Worm (Caenorhabditis elegans) whole organism, L3 larva: ENCODE measurements around the gene alh-10.

Experiments used
- R02D3.7 ChIP-seq: fragments of 150-350 bp; optimal IDR thresholded peaks from 2 replicates; lab custom pipeline; 2014; ENCODE audit warnings: missing biosample characterization, missing genetic modification characterization
- ama-1 ChIP-seq: fragments of 150-350 bp; optimal IDR thresholded peaks from 2 replicates; lab custom pipeline; 2018
- ceh-16 ChIP-seq: sonication (generic microtip); optimal IDR thresholded peaks from 2 replicates; lab custom pipeline; 2017; ENCODE audit warnings: missing biosample characterization, missing genetic modification characterization
- ceh-28 ChIP-seq: fragments of 150-350 bp; optimal IDR thresholded peaks from 2 replicates; lab custom pipeline; 2014; ENCODE audit warnings: missing biosample characterization, missing genetic modification reagents, missing genetic modification characterization
- ceh-82 ChIP-seq: fragments of 150-350 bp; optimal IDR thresholded peaks from 2 replicates; lab custom pipeline; 2014; ENCODE audit warnings: missing biosample characterization, missing genetic modification characterization
- egl-27 ChIP-seq: sonication (generic microtip); optimal IDR thresholded peaks from 4 replicates; lab custom pipeline; 2017; ENCODE audit warnings: missing biosample characterization, missing genetic modification reagents, missing genetic modification characterization
- egl-5 ChIP-seq: fragments of 150-350 bp; optimal IDR thresholded peaks from 2 replicates; lab custom pipeline; 2017; ENCODE audit warnings: missing biosample characterization, missing genetic modification reagents, missing genetic modification characterization, inconsistent platforms
- elt-2 ChIP-seq: sonication (generic microtip); optimal IDR thresholded peaks from 2 replicates; lab custom pipeline; 2016; ENCODE audit warnings: missing genetic modification reagents, mild to moderate bottlenecking, missing genetic modification characterization, missing compliant biosample characterization
- elt-3 ChIP-seq, 3 experiments: fragments of 150-350 bp in 1 of 3; sonication (generic microtip) in 2 of 3; optimal IDR thresholded peaks; 2 replicates in 2 of 3; 4 replicates in 1 of 3; lab custom pipeline; 2014 to 2017; ENCODE audit warnings: missing biosample characterization in 3 of 3, missing genetic modification characterization in 3 of 3
- eor-1 ChIP-seq, 2 experiments: fragments of 150-350 bp; optimal IDR thresholded peaks; 2 replicates each; lab custom pipeline; 2014 to 2018; ENCODE audit warnings: missing biosample characterization in 2 of 2, missing genetic modification characterization in 2 of 2
- fkh-10 ChIP-seq: sonication (generic microtip); optimal IDR thresholded peaks from 2 replicates; lab custom pipeline; 2017; ENCODE audit warnings: missing biosample characterization, missing genetic modification reagents, missing genetic modification characterization
- fos-1 ChIP-seq: fragments of 150-350 bp; optimal IDR thresholded peaks from 2 replicates; lab custom pipeline; 2014; ENCODE audit warnings: missing biosample characterization, missing genetic modification characterization
- hmg-11 ChIP-seq: sonication (generic microtip); optimal IDR thresholded peaks from 2 replicates; lab custom pipeline; 2016; ENCODE audit warnings: missing genetic modification characterization, missing compliant biosample characterization
- lin-15B ChIP-seq: fragments of 150-350 bp; optimal IDR thresholded peaks from 2 replicates; lab custom pipeline; 2014; ENCODE audit warnings: missing biosample characterization, missing genetic modification characterization
- lin-39 ChIP-seq: fragments of 150-350 bp; optimal IDR thresholded peaks from 2 replicates; lab custom pipeline; 2018; ENCODE audit warnings: missing biosample characterization, missing genetic modification reagents, missing genetic modification characterization
- mdl-1 ChIP-seq: fragments of 150-350 bp; optimal IDR thresholded peaks from 2 replicates; lab custom pipeline; 2014; ENCODE audit warnings: missing biosample characterization, missing genetic modification characterization
- mml-1 ChIP-seq: fragments of 150-350 bp; sonication (generic microtip); optimal IDR thresholded peaks from 3 replicates; lab custom pipeline; 2014; ENCODE audit warnings: missing biosample characterization, missing genetic modification characterization
- nhr-11 ChIP-seq: fragments of 150-350 bp; optimal IDR thresholded peaks from 2 replicates; lab custom pipeline; 2014; ENCODE audit warnings: missing biosample characterization, missing genetic modification characterization
- nhr-23 ChIP-seq: fragments of 150-350 bp; optimal IDR thresholded peaks from 2 replicates; lab custom pipeline; 2014; ENCODE audit warnings: missing biosample characterization, missing genetic modification reagents, missing genetic modification characterization
- nhr-237 ChIP-seq: fragments of 150-350 bp; optimal IDR thresholded peaks from 2 replicates; lab custom pipeline; 2014; ENCODE audit warnings: missing biosample characterization, missing genetic modification characterization
- nhr-25 ChIP-seq: sonication (generic microtip); optimal IDR thresholded peaks from 2 replicates; lab custom pipeline; 2017; ENCODE audit warnings: missing biosample characterization, missing genetic modification characterization
- nhr-28 ChIP-seq: fragments of 150-350 bp; optimal IDR thresholded peaks from 2 replicates; lab custom pipeline; 2014; ENCODE audit warnings: missing biosample characterization, missing genetic modification characterization
- nhr-43 ChIP-seq: sonication (generic microtip); optimal IDR thresholded peaks from 2 replicates; lab custom pipeline; 2016; ENCODE audit warnings: mild to moderate bottlenecking, missing genetic modification characterization, missing compliant biosample characterization; ENCODE audit not compliant: poor library complexity, severe bottlenecking
- nhr-67 ChIP-seq: fragments of 150-350 bp; optimal IDR thresholded peaks from 2 replicates; lab custom pipeline; 2014; ENCODE audit warnings: missing biosample characterization, missing genetic modification characterization
- pha-4 ChIP-seq: fragments of 150-350 bp; optimal IDR thresholded peaks from 2 replicates; lab custom pipeline; 2014; ENCODE audit warnings: missing biosample characterization, missing genetic modification reagents, missing genetic modification characterization
- pqm-1 ChIP-seq: fragments of 150-350 bp; optimal IDR thresholded peaks from 2 replicates; lab custom pipeline; 2017; ENCODE audit warnings: missing biosample characterization, missing genetic modification characterization, inconsistent platforms
- sea-2 ChIP-seq: fragments of 150-350 bp; sonication (generic microtip); optimal IDR thresholded peaks from 4 replicates; lab custom pipeline; 2014; ENCODE audit warnings: missing biosample characterization, missing genetic modification reagents, missing genetic modification characterization
- tbx-2 ChIP-seq: sonication (generic microtip); optimal IDR thresholded peaks from 2 replicates; lab custom pipeline; 2016; ENCODE audit warnings: mild to moderate bottlenecking, missing genetic modification characterization, missing compliant biosample characterization
- unc-62 ChIP-seq: fragments of 150-350 bp; sonication (generic microtip); optimal IDR thresholded peaks from 4 replicates; lab custom pipeline; 2014; ENCODE audit warnings: missing biosample characterization, missing genetic modification reagents, missing genetic modification characterization
- zag-1 ChIP-seq: fragments of 150-350 bp; optimal IDR thresholded peaks from 2 replicates; lab custom pipeline; 2014; ENCODE audit warnings: missing biosample characterization, missing genetic modification characterization
- ztf-11 ChIP-seq: fragments of 150-350 bp; optimal IDR thresholded peaks from 2 replicates; lab custom pipeline; 2014; ENCODE audit warnings: missing biosample characterization, missing genetic modification characterization
- ztf-4 ChIP-seq: fragments of 150-350 bp; optimal IDR thresholded peaks from 2 replicates; lab custom pipeline; 2014; ENCODE audit warnings: missing biosample characterization, missing genetic modification characterization

Gene alh-10

DNA sequence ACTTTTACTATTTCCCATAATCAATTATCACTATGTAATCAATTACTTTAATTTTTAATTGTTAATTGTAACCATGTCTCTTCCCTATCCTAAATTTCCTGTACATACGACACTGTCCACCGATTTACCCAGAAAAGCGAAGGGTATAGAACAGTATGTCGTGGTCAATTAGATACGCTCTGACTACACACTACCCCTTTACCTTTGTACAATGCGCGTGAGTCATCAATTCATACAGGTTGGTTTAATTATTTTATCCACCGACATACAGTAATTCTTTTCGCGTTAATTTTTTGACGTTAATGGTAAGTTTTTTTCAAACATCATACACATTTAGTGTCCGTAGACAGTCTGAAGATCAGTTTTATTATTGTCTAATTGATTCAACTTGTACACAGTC is 38.2 kb upstream of the alh-10 start (continued):
- TF ChIP-seq R02D3.7 (peak; percentile 65), egl-5 (tag; lab: Kevin White, UChicago) (peak; percentile 63), nhr-25 (tag; lab: Kevin White, UChicago) (peak; percentile 96), zag-1 (no peak), nhr-23 (peak; percentile 98), mml-1 (tag; lab: Kevin White, UChicago) (no peak), lin-15B (tag; lab: Kevin White, UChicago) (peak; percentile 13), egl-27 (tag; lab: Kevin White, UChicago) (peak; percentile 74), ceh-82 (peak; percentile 61)
- TF ChIP-seq, all 47 proteins: peak for 27

- no peak for TF ChIP-seq nhr-43
- no peak for TF ChIP-seq hmg-11 (tag; lab: Kevin White, UChicago)
- TF ChIP-seq nhr-67 = no peak
- TF ChIP-seq pha-4 (tag; lab: Kevin White, UChicago) = no peak
- TF ChIP-seq ztf-4 (tag; lab: Kevin White, UChicago) = no peak
- TF ChIP-seq fos-1 = no peak
- TF ChIP-seq nhr-11 (tag; lab: Kevin White, UChicago) = no peak
- no peak for TF ChIP-seq mml-1 (tag; lab: Kevin White, UChicago)
- TF ChIP-seq nhr-237 (tag; lab: Kevin White, UChicago) = no peak
These were observed 33.9 kb upstream of the alh-10 start, which contains the start of gene F43E12.1 for ce11 chrX:7177341-7177740. Gene F43E12.1 (plus strand): TSS chrX:7177641.

DNA sequence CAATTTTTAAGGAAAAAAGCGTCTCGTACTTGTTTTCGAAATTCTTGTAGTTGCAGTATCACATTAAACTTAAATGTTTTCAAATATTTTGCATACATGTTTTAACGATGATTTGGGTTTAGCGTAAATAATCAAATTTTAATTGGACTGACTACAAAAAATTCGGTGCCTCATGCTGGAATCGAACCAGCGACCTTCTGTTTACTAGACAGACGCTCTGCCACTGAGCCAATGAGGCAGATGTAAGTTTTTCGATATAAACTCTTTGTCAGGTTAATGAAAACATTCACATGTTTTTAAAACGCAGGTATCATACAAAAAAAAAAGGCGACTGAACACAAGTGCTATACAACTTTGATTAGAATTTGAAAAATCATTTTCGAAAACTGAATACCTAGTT is 33.4 kb upstream of the alh-10 start:
- TF ChIP-seq unc-62 = no peak
- peak; percentile 25 for TF ChIP-seq nhr-43
- TF ChIP-seq elt-2 (tag; lab: Kevin White, UChicago) = peak; percentile 29
- peak; percentile 27 for TF ChIP-seq pqm-1 (tag; lab: Kevin White, UChicago)

DNA sequence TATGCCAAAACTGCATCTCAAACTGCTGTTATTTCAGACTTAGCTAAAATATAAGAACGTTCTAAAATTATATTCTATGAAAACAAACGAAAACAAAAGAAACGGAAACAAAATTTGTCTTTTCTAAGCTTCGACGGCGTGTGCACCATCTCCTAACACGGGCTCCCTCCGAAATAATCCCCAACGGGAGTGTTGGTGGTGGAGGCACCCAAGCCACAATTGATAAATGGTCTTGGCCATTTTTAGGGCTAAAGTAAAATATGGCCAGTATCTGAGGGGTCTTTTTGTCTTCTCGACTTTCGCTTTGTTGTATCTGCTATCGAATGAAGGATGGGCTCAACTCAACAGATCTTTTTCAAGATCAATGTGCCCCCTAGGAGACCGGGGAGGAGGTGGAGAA is 31.9 kb upstream of the alh-10 start:
- TF ChIP-seq ama-1 (lab: Kevin White, UChicago) (no peak), lin-39 (tag; lab: Kevin White, UChicago) (peak; percentile 55)

- TF ChIP-seq mml-1 (tag; lab: Kevin White, UChicago) (no peak), elt-2 (tag; lab: Kevin White, UChicago) (peak; percentile 58)
- TF ChIP-seq, all 47 proteins: peak for 1
These were observed 27.3 kb upstream of the alh-10 start, which contains the start of gene bar-1 for ce11 chrX:7170575-7171297. Gene bar-1 (minus strand): TSS chrX:7170625.

DNA sequence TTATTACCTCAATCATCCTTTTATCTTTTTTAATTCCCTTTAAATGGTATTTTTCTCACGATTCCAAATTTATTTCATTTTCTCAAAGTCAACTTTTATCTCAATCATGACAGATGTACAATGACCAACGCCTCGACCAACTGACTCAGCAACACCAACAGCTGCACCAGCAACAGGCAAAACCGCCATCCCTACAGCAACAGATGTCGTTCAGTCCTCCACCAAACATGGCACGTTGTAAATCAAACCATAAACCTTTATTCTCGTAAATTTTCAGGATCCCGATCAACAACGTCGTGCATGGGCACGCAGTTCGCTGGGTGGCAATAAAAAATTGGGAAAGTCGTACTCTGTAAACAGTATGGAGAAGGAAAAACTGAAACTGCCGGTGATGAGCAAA is 19.3 kb upstream of the alh-10 start:
- no peak for TF ChIP-seq ama-1 (lab: Kevin White, UChicago)
- TF ChIP-seq nhr-237 (tag; lab: Kevin White, UChicago) = no peak
- no peak for TF ChIP-seq tbx-2 (tag; lab: Kevin White, UChicago)
- no peak for TF ChIP-seq pha-4 (tag; lab: Kevin White, UChicago)
- TF ChIP-seq, all 47 proteins: peak for 0

DNA sequence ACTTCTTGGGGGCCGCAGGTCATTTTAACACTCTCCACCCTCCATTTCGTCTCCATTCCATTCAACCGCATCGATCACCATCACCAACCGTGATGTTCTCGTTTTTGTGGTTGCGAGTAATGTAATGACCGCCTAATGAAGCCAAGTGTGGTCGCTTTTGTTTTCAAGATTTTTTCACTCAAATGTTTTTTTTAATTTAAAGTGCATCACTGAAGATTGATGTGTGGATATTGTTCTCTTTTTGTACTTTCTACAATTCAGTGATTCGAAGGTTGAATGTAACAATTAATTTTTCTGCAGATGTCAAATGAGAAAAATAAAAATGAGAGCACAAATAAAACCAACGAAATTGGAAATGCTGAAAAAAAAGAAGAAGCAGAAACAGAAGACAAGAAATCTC is 15.3 kb upstream of the alh-10 start, which contains the start of gene pgp-10:
TSS of gene pgp-10 (plus strand) at position 301 of the 400 bp plus-strand sequence.
- TF ChIP-seq unc-62 = no peak
- no peak for TF ChIP-seq elt-3 (tag; optimal IDR thresholded peaks at IDR 0.05; lab: Kevin White, UChicago)
- no peak for TF ChIP-seq sea-2
- TF ChIP-seq ztf-11 (tag; lab: Kevin White, UChicago) = no peak
- TF ChIP-seq pha-4 (tag; lab: Kevin White, UChicago) = no peak
- TF ChIP-seq ceh-28 (tag; lab: Kevin White, UChicago) = no peak
- no peak for TF ChIP-seq mdl-1 (tag; lab: Kevin White, UChicago)
- no peak for TF ChIP-seq eor-1 (tag; optimal IDR thresholded peaks at IDR 0.05; lab: Kevin White, UChicago)
- no peak for TF ChIP-seq fkh-10 (GFP tag; lab: Kevin White, UChicago)
- no peak for TF ChIP-seq ztf-4 (tag; lab: Kevin White, UChicago)
- no peak for TF ChIP-seq ceh-16 (tag; lab: Kevin White, UChicago)
- TF ChIP-seq nhr-28 (tag; lab: Kevin White, UChicago) = no peak
- no peak for TF ChIP-seq tbx-2 (tag; lab: Kevin White, UChicago)
- TF ChIP-seq zag-1 = no peak
